Worm (Caenorhabditis elegans): ENCODE results near the gene F28C6.10.

F28C6.10 gene

ce11 chrII:8585921-8586320, 21.8 kb upstream of the F28C6.10 start:
- TF ChIP-seq lin-39 (tag; optimal IDR thresholded peaks at IDR 0.05): no peak
- TF ChIP-seq mep-1 (tag; optimal IDR thresholded peaks at IDR 0.05): no peak
- TF ChIP-seq sptf-1 (tag; optimal IDR thresholded peaks at IDR 0.05): no peak
- no peak for TF ChIP-seq snpc-4 (tag; optimal IDR thresholded peaks at IDR 0.05)
- TF ChIP-seq ztf-11 (tag; optimal IDR thresholded peaks at IDR 0.05): no peak
- TF ChIP-seq ceh-8 (GFP tag; optimal IDR thresholded peaks at IDR 0.05): no peak
- TF ChIP-seq nhr-47 (tag; optimal IDR thresholded peaks at IDR 0.05): no peak
- no peak for TF ChIP-seq vab-15 (tag; optimal IDR thresholded peaks at IDR 0.05)
- no peak for TF ChIP-seq lir-3 (tag; optimal IDR thresholded peaks at IDR 0.05; ENCODE audit: poor library complexity)

ce11 chrII:8587660-8588230, 20.0 kb upstream of the F28C6.10 start:
- TF ChIP-seq fkh-10 (GFP tag; optimal IDR thresholded peaks at IDR 0.05): peak; percentile 14
- TF ChIP-seq mef-2 (tag; optimal IDR thresholded peaks at IDR 0.05): no peak
- peak; percentile 39 for TF ChIP-seq nhr-71 (tag; optimal IDR thresholded peaks at IDR 0.05)
- peak; percentile 39 for TF ChIP-seq tbx-2 (tag; optimal IDR thresholded peaks at IDR 0.05)
- peak; percentile 14 for TF ChIP-seq blmp-1 (tag; optimal IDR thresholded peaks at IDR 0.05)
- peak; percentile 73 for TF ChIP-seq lin-14 (GFP tag; optimal IDR thresholded peaks at IDR 0.05)
- TF ChIP-seq hlh-4 (tag; optimal IDR thresholded peaks at IDR 0.05): no peak
- TF ChIP-seq ztf-4 (tag; optimal IDR thresholded peaks at IDR 0.05): no peak
- TF ChIP-seq swsn-7 (tag; optimal IDR thresholded peaks at IDR 0.05): no peak

ce11 chrII:8588442-8588841, 19.3 kb upstream of the F28C6.10 start:
- TF ChIP-seq ztf-4 (tag; optimal IDR thresholded peaks at IDR 0.05) (no peak), nhr-71 (tag; optimal IDR thresholded peaks at IDR 0.05) (no peak), snu-23 (GFP tag; optimal IDR thresholded peaks at IDR 0.05) (no peak), nhr-77 (tag; optimal IDR thresholded peaks at IDR 0.05) (no peak), nhr-84 (tag; optimal IDR thresholded peaks at IDR 0.05) (no peak), lin-14 (GFP tag; optimal IDR thresholded peaks at IDR 0.05) (peak; percentile 28), unc-130 (tag; optimal IDR thresholded peaks at IDR 0.05) (no peak), ces-1 (GFP tag; optimal IDR thresholded peaks at IDR 0.05) (no peak), lsy-2 (tag; optimal IDR thresholded peaks at IDR 0.05) (no peak), nhr-28 (tag; optimal IDR thresholded peaks at IDR 0.05) (no peak), ztf-11 (tag; optimal IDR thresholded peaks at IDR 0.05) (peak in 1 of 2 experiments; percentile 42), C04F5.9 (tag; optimal IDR thresholded peaks at IDR 0.05) (no peak), dpl-1 (GFP tag; optimal IDR thresholded peaks at IDR 0.05) (no peak), zag-1 (tag; optimal IDR thresholded peaks at IDR 0.05) (peak; percentile 35), nhr-20 (tag; optimal IDR thresholded peaks at IDR 0.05) (no peak), efl-1 (optimal IDR thresholded peaks at IDR 0.05) (no peak), efl-1 (GFP tag; optimal IDR thresholded peaks at IDR 0.05 in 1 of 2) (no peak), blmp-1 (tag; optimal IDR thresholded peaks at IDR 0.05) (no peak), ceh-90 (tag; optimal IDR thresholded peaks at IDR 0.05) (no peak), mab-9 (GFP tag; IDR thresholded peaks at IDR 0.05) (no peak), pag-3 (tag; optimal IDR thresholded peaks at IDR 0.05; ENCODE audit: borderline replicate concordance, insufficient read depth) (no peak), unc-98 (GFP tag; IDR thresholded peaks at IDR 0.05) (no peak)

ce11 chrII:8589227-8589626, 18.5 kb upstream of the F28C6.10 start:
- TF ChIP-seq lsy-2 (tag; optimal IDR thresholded peaks at IDR 0.05) (peak in 1 of 2 experiments; percentile 16), ces-1 (GFP tag; optimal IDR thresholded peaks at IDR 0.05) (peak; percentile 51), unc-62 (GFP tag; optimal IDR thresholded peaks at IDR 0.05) (no peak), zip-4 (GFP tag; optimal IDR thresholded peaks at IDR 0.05) (no peak), egl-27 (tag; optimal IDR thresholded peaks at IDR 0.05) (no peak), blmp-1 (tag; optimal IDR thresholded peaks at IDR 0.05) (no peak), hlh-17 (GFP tag; optimal IDR thresholded peaks at IDR 0.05; ENCODE audit: borderline replicate concordance) (no peak), dsc-1 (tag; optimal IDR thresholded peaks at IDR 0.05) (peak; percentile 72), lin-13 (GFP tag; optimal IDR thresholded peaks at IDR 0.05) (no peak), C16A3.4 (tag; optimal IDR thresholded peaks at IDR 0.05) (no peak), ceh-8 (GFP tag; optimal IDR thresholded peaks at IDR 0.05) (peak; percentile 77), nhr-28 (tag; optimal IDR thresholded peaks at IDR 0.05) (no peak), lir-3 (tag; optimal IDR thresholded peaks at IDR 0.05; ENCODE audit: poor library complexity) (no peak), elt-2 (tag; optimal IDR thresholded peaks at IDR 0.05) (no peak), nhr-12 (tag; optimal IDR thresholded peaks at IDR 0.05) (no peak), unc-30 (tag; optimal IDR thresholded peaks at IDR 0.05) (no peak), ztf-4 (tag; optimal IDR thresholded peaks at IDR 0.05) (no peak), mef-2 (tag; optimal IDR thresholded peaks at IDR 0.05) (no peak), skn-1 (tag; optimal IDR thresholded peaks at IDR 0.05) (no peak), lin-14 (GFP tag; optimal IDR thresholded peaks at IDR 0.05) (peak; percentile 88), vab-15 (tag; optimal IDR thresholded peaks at IDR 0.05) (no peak), ama-1 (optimal IDR thresholded peaks at IDR 0.05) (no peak), snu-23 (GFP tag; optimal IDR thresholded peaks at IDR 0.05) (no peak)
